Worm (Caenorhabditis elegans): Measurements from ENCODE around the gene F59B2.9.
"Not testable (repeated sequence)": the region's sequence is repeated elsewhere in the genome, so short reads cannot be mapped to it uniquely, and the experiment has no call there.

The F59B2.9 gene

DNA sequence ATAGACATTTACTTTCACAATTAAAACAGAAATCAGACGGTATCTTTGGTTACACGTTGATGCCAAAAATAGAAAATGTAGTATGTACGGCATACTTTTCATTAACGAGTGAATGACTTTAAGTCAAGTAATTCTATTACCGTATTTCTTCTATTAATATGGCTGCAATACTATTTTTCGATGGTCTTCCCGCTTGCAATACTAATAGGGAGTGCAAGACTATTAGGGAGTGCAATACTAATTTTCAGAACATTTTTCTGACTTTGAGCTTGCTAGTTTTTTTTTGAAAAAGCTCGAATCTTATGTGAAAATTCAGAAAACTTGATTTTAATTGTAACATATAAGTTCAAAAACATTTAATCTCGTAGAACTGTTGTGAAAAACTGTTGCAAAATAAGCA is 22.5 kb downstream of the F59B2.9 start, which contains the start of gene R08D7.7:
Gene R08D7.7, plus strand, starts transcription at position 301 of the 400 bp plus-strand sequence.
- not testable (repeated sequence) for TF ChIP-seq tbx-11 (GFP tag; IDR thresholded peaks at IDR 0.05); ets-7 (tag; optimal IDR thresholded peaks at IDR 0.05); ama-1 (optimal IDR thresholded peaks at IDR 0.05)

DNA sequence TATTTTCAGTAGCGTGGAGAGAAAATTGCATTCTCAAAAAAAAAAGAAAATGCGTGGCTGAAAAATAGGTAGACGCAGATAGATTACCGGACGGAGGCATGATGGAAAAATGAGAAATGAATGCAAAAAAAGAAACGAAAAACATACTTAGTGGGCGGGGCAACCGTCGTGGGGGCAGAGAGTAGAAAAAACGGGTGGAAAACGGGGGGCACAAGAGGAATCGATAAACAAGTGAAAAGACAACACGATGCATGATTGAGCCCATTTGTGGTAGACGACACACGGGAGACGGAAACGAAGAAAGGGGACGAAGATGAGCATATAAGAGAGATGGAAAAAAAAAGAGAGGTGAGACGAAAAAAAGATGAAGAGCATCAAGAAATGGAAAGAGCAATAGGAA is 23.7 kb downstream of the F59B2.9 start:
- TF ChIP-seq scrt-1 (GFP tag; IDR thresholded peaks at IDR 0.05): 0 out of 2 replicates have a peak, but pooled peaks have one; percentile 30
- no peak for TF ChIP-seq F13C5.2 (tag; optimal IDR thresholded peaks at IDR 0.05)

DNA sequence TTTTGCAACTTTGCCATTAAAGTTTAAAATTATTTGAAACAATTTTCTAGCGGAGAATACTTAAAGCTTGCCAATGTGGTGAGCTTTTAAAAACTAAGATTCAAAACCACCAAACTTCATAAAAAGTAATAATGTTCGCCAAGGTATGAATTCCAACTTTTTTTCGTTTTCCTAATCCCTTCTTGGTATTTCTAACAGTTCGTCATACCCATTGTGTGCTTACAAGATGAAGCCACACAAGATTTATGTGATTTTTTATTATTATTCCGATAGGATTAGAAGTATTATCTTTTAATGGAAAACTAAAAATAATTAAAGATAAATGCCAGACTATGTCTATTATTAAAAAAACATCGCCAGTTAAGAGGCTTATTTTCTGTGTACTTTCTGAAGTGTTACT is 24.1 kb downstream of the F59B2.9 start:
- TF ChIP-seq sea-1 (GFP tag; conservative IDR thresholded peaks at IDR 0.05) (no peak), B0310.2 (tag; optimal IDR thresholded peaks at IDR 0.05) (no peak), aly-1 (tag; optimal IDR thresholded peaks at IDR 0.05) (no peak)

DNA sequence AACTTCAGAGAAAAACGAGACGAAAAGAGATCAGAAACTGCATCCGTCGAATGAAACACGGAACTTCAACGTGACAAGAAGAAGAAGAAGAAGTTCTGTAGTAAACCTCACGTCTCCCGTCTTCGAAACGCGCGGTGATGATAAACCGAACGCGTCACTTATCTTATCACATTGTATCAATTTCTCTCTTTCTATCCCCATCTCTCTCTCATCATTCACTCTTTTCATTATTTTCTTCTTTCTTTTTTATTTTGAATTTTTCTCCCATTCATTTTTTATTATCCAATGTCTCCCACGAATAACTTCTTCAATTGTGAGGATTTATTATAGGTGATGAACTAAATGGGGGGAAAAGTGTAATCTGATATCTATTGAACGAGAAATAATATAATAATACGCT is 25.3 kb downstream of the F59B2.9 start:
- TF ChIP-seq ceh-36 (tag; optimal IDR thresholded peaks at IDR 0.05) (no peak), F13C5.2 (tag; optimal IDR thresholded peaks at IDR 0.05) (no peak), scrt-1 (GFP tag; IDR thresholded peaks at IDR 0.05) (no peak), tbx-37 (GFP tag; conservative IDR thresholded peaks at IDR 0.05) (no peak), ceh-13 (GFP tag; optimal IDR thresholded peaks at IDR 0.05) (no peak), hnd-1 (tag; optimal IDR thresholded peaks at IDR 0.05) (no peak), ets-7 (tag; optimal IDR thresholded peaks at IDR 0.05) (no peak), tra-4 (tag; optimal IDR thresholded peaks at IDR 0.05) (no peak), ama-1 (optimal IDR thresholded peaks at IDR 0.05) (no peak), pes-1 (GFP tag; IDR thresholded peaks at IDR 0.05) (no peak), hmbx-1 (tag; optimal IDR thresholded peaks at IDR 0.05) (no peak), hmg-4 (GFP tag; optimal IDR thresholded peaks at IDR 0.05) (no peak), tbx-11 (GFP tag; IDR thresholded peaks at IDR 0.05) (no peak), sea-1 (GFP tag; conservative IDR thresholded peaks at IDR 0.05) (no peak)

DNA sequence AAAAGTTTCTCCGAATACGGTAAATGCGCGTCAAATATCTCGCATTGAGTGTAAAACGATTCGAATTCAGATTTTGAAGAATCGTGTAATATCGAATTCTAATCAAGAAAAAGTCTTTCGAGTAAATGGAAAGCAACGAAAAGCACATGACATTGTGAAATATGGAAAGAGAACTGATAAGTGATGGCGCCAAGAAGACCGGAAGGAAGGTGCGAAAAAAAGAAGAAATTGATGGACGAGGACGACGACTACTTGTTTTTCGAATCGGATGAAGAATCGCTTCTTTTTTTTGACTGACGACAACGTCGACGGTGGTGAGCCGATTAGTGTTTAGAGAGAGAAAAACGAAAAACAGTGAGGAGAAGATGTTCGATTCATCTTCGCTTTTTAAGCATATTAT is 26.2 kb downstream of the F59B2.9 start:
- TF ChIP-seq ets-7 (tag; optimal IDR thresholded peaks at IDR 0.05) (no peak), ceh-13 (GFP tag; optimal IDR thresholded peaks at IDR 0.05) (no peak), tbx-37 (GFP tag; conservative IDR thresholded peaks at IDR 0.05) (no peak), hmg-4 (GFP tag; optimal IDR thresholded peaks at IDR 0.05) (no peak), sea-1 (GFP tag; conservative IDR thresholded peaks at IDR 0.05) (no peak), F13C5.2 (tag; optimal IDR thresholded peaks at IDR 0.05) (no peak), tra-4 (tag; optimal IDR thresholded peaks at IDR 0.05) (no peak), aly-1 (tag; optimal IDR thresholded peaks at IDR 0.05) (no peak), hmbx-1 (tag; optimal IDR thresholded peaks at IDR 0.05) (no peak), flt-1 (GFP tag; IDR thresholded peaks at IDR 0.05) (no peak), tbx-11 (GFP tag; IDR thresholded peaks at IDR 0.05) (no peak), hnd-1 (tag; optimal IDR thresholded peaks at IDR 0.05) (no peak), scrt-1 (GFP tag; IDR thresholded peaks at IDR 0.05) (no peak), pes-1 (GFP tag; IDR thresholded peaks at IDR 0.05) (no peak), B0310.2 (tag; optimal IDR thresholded peaks at IDR 0.05) (no peak), ama-1 (optimal IDR thresholded peaks at IDR 0.05) (no peak), ceh-36 (tag; optimal IDR thresholded peaks at IDR 0.05) (no peak)

DNA sequence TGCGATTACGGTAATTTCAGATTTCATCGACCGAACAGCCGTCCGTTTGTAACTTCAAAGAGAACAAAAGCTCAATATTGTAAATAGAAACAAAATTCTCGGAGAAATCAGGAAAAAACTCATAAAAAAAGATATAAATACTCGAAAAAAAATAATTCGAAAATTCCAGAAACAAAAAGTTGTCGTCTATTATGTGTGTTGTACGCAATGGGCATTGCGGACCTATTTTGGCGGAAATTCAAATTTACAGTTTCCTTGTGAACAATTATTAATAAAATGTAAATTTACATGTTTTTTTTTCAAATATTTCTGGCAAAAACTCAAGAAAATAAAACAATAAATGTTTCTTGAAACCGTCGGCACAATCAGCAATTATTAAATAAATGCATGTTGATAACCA is 26.7 kb downstream of the F59B2.9 start:
- TF ChIP-seq ceh-13 (GFP tag; optimal IDR thresholded peaks at IDR 0.05) (no peak), tra-4 (tag; optimal IDR thresholded peaks at IDR 0.05) (no peak), tbx-11 (GFP tag; IDR thresholded peaks at IDR 0.05) (no peak), hmbx-1 (tag; optimal IDR thresholded peaks at IDR 0.05) (no peak), aly-1 (tag; optimal IDR thresholded peaks at IDR 0.05) (no peak), pes-1 (GFP tag; IDR thresholded peaks at IDR 0.05) (no peak), flt-1 (GFP tag; IDR thresholded peaks at IDR 0.05) (no peak), F13C5.2 (tag; optimal IDR thresholded peaks at IDR 0.05) (no peak), hnd-1 (tag; optimal IDR thresholded peaks at IDR 0.05) (no peak), scrt-1 (GFP tag; IDR thresholded peaks at IDR 0.05) (no peak), tbx-37 (GFP tag; conservative IDR thresholded peaks at IDR 0.05) (no peak), ceh-36 (tag; optimal IDR thresholded peaks at IDR 0.05) (no peak), ama-1 (optimal IDR thresholded peaks at IDR 0.05) (no peak), B0310.2 (tag; optimal IDR thresholded peaks at IDR 0.05) (no peak), hmg-4 (GFP tag; optimal IDR thresholded peaks at IDR 0.05) (no peak), ets-7 (tag; optimal IDR thresholded peaks at IDR 0.05) (no peak), sea-1 (GFP tag; conservative IDR thresholded peaks at IDR 0.05) (no peak)

DNA sequence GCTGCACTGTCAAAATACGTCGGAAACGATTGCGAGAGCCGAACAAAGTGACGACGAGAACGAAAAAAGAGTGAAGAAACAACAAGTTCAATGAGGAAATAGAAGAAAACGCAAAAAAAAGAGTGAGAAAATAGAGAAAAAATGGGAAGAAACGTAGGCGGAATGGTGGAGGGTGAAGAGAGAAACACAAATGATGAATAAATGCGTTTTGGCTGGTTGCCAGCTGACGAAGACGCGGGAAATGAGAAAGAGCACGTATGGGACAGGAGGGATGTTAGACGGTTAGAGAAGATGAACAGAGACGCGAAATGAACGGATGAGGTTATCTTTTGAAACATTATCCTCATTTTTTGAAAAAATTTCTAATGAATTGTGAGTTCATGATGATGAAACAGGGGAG is 27.2 kb downstream of the F59B2.9 start:
- TF ChIP-seq tra-4 (tag; optimal IDR thresholded peaks at IDR 0.05): no peak
- no peak for TF ChIP-seq aly-1 (tag; optimal IDR thresholded peaks at IDR 0.05)
- no peak for TF ChIP-seq ets-7 (tag; optimal IDR thresholded peaks at IDR 0.05)
- TF ChIP-seq B0310.2 (tag; optimal IDR thresholded peaks at IDR 0.05): no peak
- no peak for TF ChIP-seq hmg-4 (GFP tag; optimal IDR thresholded peaks at IDR 0.05)
- no peak for TF ChIP-seq flt-1 (GFP tag; IDR thresholded peaks at IDR 0.05)
- no peak for TF ChIP-seq tbx-37 (GFP tag; conservative IDR thresholded peaks at IDR 0.05)
- TF ChIP-seq pes-1 (GFP tag; IDR thresholded peaks at IDR 0.05): no peak
- no peak for TF ChIP-seq tbx-11 (GFP tag; IDR thresholded peaks at IDR 0.05)
- no peak for TF ChIP-seq F13C5.2 (tag; optimal IDR thresholded peaks at IDR 0.05)
- no peak for TF ChIP-seq hmbx-1 (tag; optimal IDR thresholded peaks at IDR 0.05)
- TF ChIP-seq scrt-1 (GFP tag; IDR thresholded peaks at IDR 0.05): no peak
- TF ChIP-seq hnd-1 (tag; optimal IDR thresholded peaks at IDR 0.05): no peak

DNA sequence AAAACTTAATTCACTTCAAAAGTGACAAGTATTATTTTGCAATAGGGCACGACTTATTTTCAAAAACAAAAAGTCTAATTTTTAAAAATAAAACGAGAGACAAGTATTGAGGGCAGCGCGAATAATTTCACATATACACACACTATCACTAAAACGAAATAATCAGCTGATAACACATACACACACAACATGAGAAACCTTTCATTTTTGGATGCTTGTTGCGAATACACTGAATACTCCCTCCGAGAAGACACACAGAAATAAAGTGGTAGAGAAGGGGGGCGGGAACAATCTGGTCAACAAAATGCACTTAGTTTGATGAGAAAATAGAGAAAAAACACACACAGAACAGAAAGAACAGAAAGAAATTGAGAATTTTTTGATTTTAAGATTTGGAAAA is 27.8 kb downstream of the F59B2.9 start:
- TF ChIP-seq ceh-13 (GFP tag; optimal IDR thresholded peaks at IDR 0.05): no peak
- no peak for TF ChIP-seq B0310.2 (tag; optimal IDR thresholded peaks at IDR 0.05)
- no peak for TF ChIP-seq pes-1 (GFP tag; IDR thresholded peaks at IDR 0.05)
- TF ChIP-seq hmg-4 (GFP tag; optimal IDR thresholded peaks at IDR 0.05): no peak
- TF ChIP-seq aly-1 (tag; optimal IDR thresholded peaks at IDR 0.05): no peak
- TF ChIP-seq scrt-1 (GFP tag; IDR thresholded peaks at IDR 0.05): no peak
- no peak for TF ChIP-seq ets-7 (tag; optimal IDR thresholded peaks at IDR 0.05)
- TF ChIP-seq tbx-37 (GFP tag; conservative IDR thresholded peaks at IDR 0.05): no peak
- no peak for TF ChIP-seq ama-1 (optimal IDR thresholded peaks at IDR 0.05)
